Fruit fly (Drosophila melanogaster) whole organism: ENCODE data around the gene Hacd1.
"Not testable (repeated sequence)": the region's sequence is repeated elsewhere in the genome, so short reads cannot be mapped to it uniquely, and the experiment has no call there.

Experiments used
- CG8478 ChIP-seq: fragments of >200 bp; optimal IDR thresholded peaks from 2 replicates; lab custom pipeline; 2018; ENCODE audit warnings: inconsistent platforms
- Dll ChIP-seq: fragments of >200 bp; optimal IDR thresholded peaks from 2 replicates; lab custom pipeline; 2017
- EcR ChIP-seq, 2 experiments: fragments of >200 bp; optimal IDR thresholded peaks; 2 replicates each; lab custom pipeline; 2017; ENCODE audit warnings: missing biosample characterization in 2 of 2, missing genetic modification characterization in 2 of 2, missing genetic modification reagents in 2 of 2
- pan ChIP-seq: fragments of >200 bp; optimal IDR thresholded peaks from 2 replicates; lab custom pipeline; 2017
- psq ChIP-seq: fragments of >200 bp; optimal IDR thresholded peaks from 2 replicates; lab custom pipeline; 2017
- usp ChIP-seq: fragments of >200 bp; optimal IDR thresholded peaks from 2 replicates; lab custom pipeline; 2017; ENCODE audit warnings: missing biosample characterization, missing genetic modification characterization, mixed read lengths

DNA sequence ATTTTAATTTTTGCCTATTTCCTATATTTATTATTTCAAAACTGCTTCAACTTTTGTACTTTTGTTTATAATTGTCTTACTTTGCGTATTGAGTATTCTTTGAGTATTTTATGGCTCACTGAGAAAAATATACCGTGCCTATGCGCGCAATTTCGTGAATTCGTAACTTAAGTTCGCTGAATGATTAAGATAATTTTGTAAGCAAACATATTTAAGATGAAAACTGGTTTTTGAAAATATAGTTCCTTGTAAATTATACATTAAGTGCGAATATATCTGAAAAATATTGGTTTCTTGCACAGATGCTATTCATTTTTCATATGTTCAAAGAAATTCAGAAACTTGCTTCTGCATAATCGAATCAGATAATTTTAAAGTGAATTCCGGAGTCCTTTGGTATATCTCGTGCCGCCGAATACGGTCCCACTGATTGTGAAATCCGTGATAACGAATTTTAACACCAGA lies 2.8 kb downstream of the Hacd1 start, which contains the start of the genes CG18787 and Nfs1:
- not testable (repeated sequence) for TF ChIP-seq Dll (lab: Kevin White, UChicago); CG8478 (lab: Kevin White, UChicago); pan (lab: Kevin White, UChicago); psq; usp (GFP tag; lab: Kevin White, UChicago); EcR (GFP tag; optimal IDR thresholded peaks at IDR 0.05; lab: Kevin White, UChicago)
